Fruit fly (Drosophila melanogaster): ENCODE data around the gene B52.
A peak's percentile ranks its signal among the peaks of the same experiment; 100 is the strongest.

Gene B52

dm6 chr3R:13676137-13677086 is 15.3 kb downstream of the B52 start, which contains the start of the genes Lkb1 and CG9588 (continued):
- TF ChIP-seq bab2 (GFP tag; optimal IDR thresholded peaks at IDR 0.05) (peak; percentile 55), slp2 (GFP tag; optimal IDR thresholded peaks at IDR 0.05) (peak; percentile 35), slbo (GFP tag; IDR thresholded peaks at IDR 0.05) (peak; percentile 90), TFAM (GFP tag; optimal IDR thresholded peaks at IDR 0.05) (no peak), CG10274 (GFP tag; optimal IDR thresholded peaks at IDR 0.05) (no peak), CTCF (GFP tag; optimal IDR thresholded peaks at IDR 0.05) (peak; percentile 71), lov (optimal IDR thresholded peaks at IDR 0.05) (no peak), lov (GFP tag; IDR thresholded peaks at IDR 0.05) (peak; percentile 75; the same call in 2 of the 3 replicates), Scr (GFP tag; IDR thresholded peaks at IDR 0.05; ENCODE audit: partially characterized antibody) (peak; percentile 19; the same call in 1 of the 2 replicates), CG12769 (tag; optimal IDR thresholded peaks at IDR 0.05) (no peak), Lhr (GFP tag; optimal IDR thresholded peaks at IDR 0.05) (peak; percentile 11), Nf-YC (tag; optimal IDR thresholded peaks at IDR 0.05) (no peak), pfk (GFP tag; optimal IDR thresholded peaks at IDR 0.05) (no peak), gcm (GFP tag; optimal IDR thresholded peaks at IDR 0.05) (no peak), CG30431 (GFP tag; optimal IDR thresholded peaks at IDR 0.05) (peak; percentile 51), caup (GFP tag; optimal IDR thresholded peaks at IDR 0.05; ENCODE audit: severe bottlenecking) (peak; percentile 42), oc (tag; optimal IDR thresholded peaks at IDR 0.05) (no peak), insv (GFP tag; optimal IDR thresholded peaks at IDR 0.05) (no peak), CG17186 (GFP tag; optimal IDR thresholded peaks at IDR 0.05) (no peak), knrl (GFP tag; IDR thresholded peaks at IDR 0.05; ENCODE audit: partially characterized antibody) (no peak; the same call in 2 of the 3 replicates), sr (GFP tag; IDR thresholded peaks at IDR 0.05) (peak; percentile 68; the same call in 2 of the 3 replicates), sqz (GFP tag; optimal IDR thresholded peaks at IDR 0.05) (peak; percentile 78), Ada2b (GFP tag; IDR thresholded peaks at IDR 0.05) (peak; percentile 67), CG15073 (GFP tag; optimal IDR thresholded peaks at IDR 0.05) (no peak), CG15696 (tag; optimal IDR thresholded peaks at IDR 0.05) (no peak), CG34422 (GFP tag; IDR thresholded peaks at IDR 0.05) (peak; percentile 81), tgo (GFP tag; IDR thresholded peaks at IDR 0.05) (peak; percentile 76), CG15601 (tag; optimal IDR thresholded peaks at IDR 0.05) (no peak), CG4617 (GFP tag; optimal IDR thresholded peaks at IDR 0.05; ENCODE audit: borderline replicate concordance) (peak; percentile 98), wor (GFP tag; IDR thresholded peaks at IDR 0.05) (peak; percentile 41; the same call in 1 of the 2 replicates), lola (GFP tag; optimal IDR thresholded peaks at IDR 0.05) (peak in 1 of 3 experiments; percentile 20), tio (GFP tag; optimal IDR thresholded peaks at IDR 0.05) (no peak), disco-r (GFP tag; optimal IDR thresholded peaks at IDR 0.05) (peak; percentile 8), CoRest (tag; optimal IDR thresholded peaks at IDR 0.05) (peak; percentile 27), Rx (GFP tag; IDR thresholded peaks at IDR 0.05) (peak; percentile 87), CG31224 (GFP tag; IDR thresholded peaks at IDR 0.05) (peak; percentile 48), vfl (GFP tag; optimal IDR thresholded peaks at IDR 0.05) (peak; percentile 19), grn (GFP tag; optimal IDR thresholded peaks at IDR 0.05) (no peak), hb (GFP tag; IDR thresholded peaks at IDR 0.05; ENCODE audit: partially characterized antibody) (no peak), CG12659 (GFP tag; optimal IDR thresholded peaks at IDR 0.05) (peak; percentile 34), CG13624 (GFP tag; optimal IDR thresholded peaks at IDR 0.05) (peak; percentile 45), CG16863 (GFP tag; optimal IDR thresholded peaks at IDR 0.05) (peak; percentile 62), CG11247 (GFP tag; IDR thresholded peaks at IDR 0.05) (peak; percentile 64; the same call in 1 of the 2 replicates), Hr51 (GFP tag; optimal IDR thresholded peaks at IDR 0.05) (no peak), CG7271 (tag; optimal IDR thresholded peaks at IDR 0.05) (no peak), CG8290 (GFP tag; optimal IDR thresholded peaks at IDR 0.05) (no peak), CG8290 (tag; optimal IDR thresholded peaks at IDR 0.05) (peak in 1 of 2 experiments; percentile 73), vnd (GFP tag; IDR thresholded peaks at IDR 0.05; ENCODE audit: partially characterized antibody) (no peak)
